Fruit fly (Drosophila melanogaster): ENCODE measurements around the gene Ir94c.

The Ir94c gene

dm6 chr3R:22119354-22119753 lies at the start of gene Ir94c:
Gene Ir94c, minus strand, starts transcription at chr3R:22119454.
- TF ChIP-seq CG33017 (tag; optimal IDR thresholded peaks at IDR 0.05) (no peak), tj (GFP tag; optimal IDR thresholded peaks at IDR 0.05) (no peak), Hr96 (GFP tag; optimal IDR thresholded peaks at IDR 0.05) (no peak), CG11617 (GFP tag; optimal IDR thresholded peaks at IDR 0.05) (no peak), CG14711 (tag; optimal IDR thresholded peaks at IDR 0.05) (no peak), cnc (optimal IDR thresholded peaks at IDR 0.05) (no peak), CG12768 (GFP tag; optimal IDR thresholded peaks at IDR 0.05) (no peak), Clk (GFP tag; optimal IDR thresholded peaks at IDR 0.05) (no peak), ovo (GFP tag; optimal IDR thresholded peaks at IDR 0.05) (no peak), CG5204 (GFP tag; optimal IDR thresholded peaks at IDR 0.05) (no peak), Crg-1 (GFP tag; optimal IDR thresholded peaks at IDR 0.05) (no peak), CG7045 (GFP tag; optimal IDR thresholded peaks at IDR 0.05) (no peak), bab1 (GFP tag; optimal IDR thresholded peaks at IDR 0.05) (no peak), Mnt (GFP tag; optimal IDR thresholded peaks at IDR 0.05) (no peak), toe (GFP tag; optimal IDR thresholded peaks at IDR 0.05) (no peak), CG7101 (tag; optimal IDR thresholded peaks at IDR 0.05) (no peak)

- TF ChIP-seq CG1620 (GFP tag; optimal IDR thresholded peaks at IDR 0.05) (no peak), CG12768 (GFP tag; optimal IDR thresholded peaks at IDR 0.05) (no peak), CG7045 (GFP tag; optimal IDR thresholded peaks at IDR 0.05) (no peak), CG11617 (GFP tag; optimal IDR thresholded peaks at IDR 0.05) (no peak), Hr96 (GFP tag; optimal IDR thresholded peaks at IDR 0.05) (no peak), kay (GFP tag; ENCODE audit: borderline replicate concordance) (no peak), pad (GFP tag; optimal IDR thresholded peaks at IDR 0.05) (no peak), CG7101 (tag; optimal IDR thresholded peaks at IDR 0.05) (no peak), cnc (optimal IDR thresholded peaks at IDR 0.05) (no peak), Clk (GFP tag; optimal IDR thresholded peaks at IDR 0.05) (no peak), CG5204 (GFP tag; optimal IDR thresholded peaks at IDR 0.05) (no peak), bab1 (GFP tag; optimal IDR thresholded peaks at IDR 0.05) (no peak), ovo (GFP tag; optimal IDR thresholded peaks at IDR 0.05) (no peak), Mnt (GFP tag; optimal IDR thresholded peaks at IDR 0.05) (no peak), tj (GFP tag; optimal IDR thresholded peaks at IDR 0.05) (no peak), CG14711 (tag; optimal IDR thresholded peaks at IDR 0.05) (no peak), Crg-1 (GFP tag; optimal IDR thresholded peaks at IDR 0.05) (no peak), cic (GFP tag; optimal IDR thresholded peaks at IDR 0.05) (no peak)
These were observed 44.1 kb upstream of the Ir94c start for dm6 chr3R:22163258-22163805.

- TF ChIP-seq CG1620 (GFP tag; optimal IDR thresholded peaks at IDR 0.05) (no peak), cnc (optimal IDR thresholded peaks at IDR 0.05) (no peak), CG33017 (tag; optimal IDR thresholded peaks at IDR 0.05) (no peak), tj (GFP tag; optimal IDR thresholded peaks at IDR 0.05) (no peak), CG11617 (GFP tag; optimal IDR thresholded peaks at IDR 0.05) (no peak), cic (GFP tag; optimal IDR thresholded peaks at IDR 0.05) (no peak), kay (GFP tag; ENCODE audit: borderline replicate concordance) (no peak), Mnt (GFP tag; optimal IDR thresholded peaks at IDR 0.05) (no peak), CG7101 (tag; optimal IDR thresholded peaks at IDR 0.05) (no peak), toe (GFP tag; optimal IDR thresholded peaks at IDR 0.05) (no peak)
These were observed 42.6 kb upstream of the Ir94c start for dm6 chr3R:22161613-22162409.

- no peak for TF ChIP-seq CG14711 (tag; optimal IDR thresholded peaks at IDR 0.05)
- no peak for TF ChIP-seq CG7101 (tag; optimal IDR thresholded peaks at IDR 0.05)
- TF ChIP-seq ovo (GFP tag; optimal IDR thresholded peaks at IDR 0.05), result no peak
- TF ChIP-seq kay (GFP tag; ENCODE audit: borderline replicate concordance), result no peak
- TF ChIP-seq Hr96 (GFP tag; optimal IDR thresholded peaks at IDR 0.05), result no peak
- no peak for TF ChIP-seq toe (GFP tag; optimal IDR thresholded peaks at IDR 0.05)
- no peak for TF ChIP-seq CG1620 (GFP tag; optimal IDR thresholded peaks at IDR 0.05)
- no peak for TF ChIP-seq Clk (GFP tag; optimal IDR thresholded peaks at IDR 0.05)
- TF ChIP-seq CG12768 (GFP tag; optimal IDR thresholded peaks at IDR 0.05), result no peak
- no peak for TF ChIP-seq pad (GFP tag; optimal IDR thresholded peaks at IDR 0.05)
- TF ChIP-seq bab1 (GFP tag; optimal IDR thresholded peaks at IDR 0.05), result no peak
- TF ChIP-seq Mnt (GFP tag; optimal IDR thresholded peaks at IDR 0.05), result no peak
- TF ChIP-seq cic (GFP tag; optimal IDR thresholded peaks at IDR 0.05), result no peak
- no peak for TF ChIP-seq Crg-1 (GFP tag; optimal IDR thresholded peaks at IDR 0.05)
- no peak for TF ChIP-seq CG5204 (GFP tag; optimal IDR thresholded peaks at IDR 0.05)
- no peak for TF ChIP-seq CG7045 (GFP tag; optimal IDR thresholded peaks at IDR 0.05)
These were observed 39.4 kb upstream of the Ir94c start for dm6 chr3R:22158699-22159098.

dm6 chr3R:22158243-22158642 lies 39.0 kb upstream of the Ir94c start:
- no peak for TF ChIP-seq CG11617 (GFP tag; optimal IDR thresholded peaks at IDR 0.05)
- TF ChIP-seq CG5204 (GFP tag; optimal IDR thresholded peaks at IDR 0.05), result no peak
- no peak for TF ChIP-seq CG7045 (GFP tag; optimal IDR thresholded peaks at IDR 0.05)
- no peak for TF ChIP-seq kay (GFP tag; ENCODE audit: borderline replicate concordance)
- TF ChIP-seq CG14711 (tag; optimal IDR thresholded peaks at IDR 0.05), result no peak
- TF ChIP-seq CG12768 (GFP tag; optimal IDR thresholded peaks at IDR 0.05), result no peak
- TF ChIP-seq cic (GFP tag; optimal IDR thresholded peaks at IDR 0.05), result no peak
- TF ChIP-seq toe (GFP tag; optimal IDR thresholded peaks at IDR 0.05), result no peak
- TF ChIP-seq Hr96 (GFP tag; optimal IDR thresholded peaks at IDR 0.05), result no peak
- no peak for TF ChIP-seq CG33017 (tag; optimal IDR thresholded peaks at IDR 0.05)
- no peak for TF ChIP-seq bab1 (GFP tag; optimal IDR thresholded peaks at IDR 0.05)
- TF ChIP-seq cnc (optimal IDR thresholded peaks at IDR 0.05), result no peak
- TF ChIP-seq ovo (GFP tag; optimal IDR thresholded peaks at IDR 0.05), result no peak
- TF ChIP-seq pad (GFP tag; optimal IDR thresholded peaks at IDR 0.05), result no peak
- no peak for TF ChIP-seq Mnt (GFP tag; optimal IDR thresholded peaks at IDR 0.05)
- no peak for TF ChIP-seq CG7101 (tag; optimal IDR thresholded peaks at IDR 0.05)
- no peak for TF ChIP-seq CG1620 (GFP tag; optimal IDR thresholded peaks at IDR 0.05)
- no peak for TF ChIP-seq Crg-1 (GFP tag; optimal IDR thresholded peaks at IDR 0.05)
- no peak for TF ChIP-seq tj (GFP tag; optimal IDR thresholded peaks at IDR 0.05)
